Fruit fly (Drosophila melanogaster): ENCODE data around the gene Rnmt.

The Rnmt gene

dm6 chr2L:15026582-15026981 lies 16.8 kb downstream of the Rnmt start, which contains the start of gene CG33310:
Gene CG33310 (plus strand): TSS chr2L:15026882.
- TF ChIP-seq CG8478 (optimal IDR thresholded peaks at IDR 0.05) (no peak), CTCF (optimal IDR thresholded peaks at IDR 0.05) (no peak)

DNA sequence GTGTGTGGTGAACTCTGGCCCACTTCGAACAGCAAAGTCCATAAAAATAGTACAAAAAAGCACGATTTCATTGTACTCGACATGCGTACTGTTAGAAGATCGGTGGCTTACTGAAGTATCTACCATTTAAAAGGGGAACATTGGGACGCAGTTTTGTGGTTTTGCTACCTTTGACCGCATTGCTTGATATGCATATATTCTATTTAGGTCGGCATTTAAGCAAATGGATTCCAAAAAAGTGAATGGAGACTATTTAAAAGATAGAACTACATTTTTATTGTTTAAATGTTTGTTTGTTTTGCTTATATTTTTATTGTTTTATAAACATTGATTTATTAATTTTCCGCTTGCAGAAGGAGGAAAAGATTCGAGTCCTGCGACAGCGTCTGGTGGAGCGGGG lies 21.9 kb downstream of the Rnmt start, which contains the start of gene CG31832:
Gene CG31832, minus strand, starts transcription at position 101 of the 400 bp plus-strand sequence.
- TF ChIP-seq CTCF (optimal IDR thresholded peaks at IDR 0.05) (no peak), CG8478 (optimal IDR thresholded peaks at IDR 0.05) (no peak)

DNA sequence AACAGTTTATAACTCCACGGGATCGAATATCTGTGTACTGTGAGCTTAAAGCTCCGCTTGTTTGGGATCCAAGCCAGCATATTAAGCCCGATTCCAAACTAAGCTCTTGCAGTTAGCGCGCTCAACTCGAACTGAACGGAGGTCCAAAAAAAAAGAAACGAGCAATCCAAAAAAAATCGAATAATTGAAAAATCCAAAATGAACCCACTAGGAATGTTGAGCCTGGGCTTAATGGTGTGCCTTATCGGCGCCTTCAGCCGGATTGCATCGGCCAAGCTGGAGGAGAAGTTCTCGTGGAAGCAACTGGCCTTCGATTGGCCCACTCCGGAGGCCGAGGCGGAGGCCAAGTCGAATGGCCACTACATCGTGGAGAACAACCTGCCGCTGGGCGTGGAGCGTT lies 25.6 kb downstream of the Rnmt start, which contains the start of gene yellow-c:
Gene yellow-c, plus strand, starts transcription at position 29 of the 400 bp plus-strand sequence.
- no peak for TF ChIP-seq CG8478 (optimal IDR thresholded peaks at IDR 0.05)
- no peak for TF ChIP-seq CTCF (optimal IDR thresholded peaks at IDR 0.05)

dm6 chr2L:15038339-15039308 lies 28.9 kb downstream of the Rnmt start, which contains the start of gene CIAPIN1:
Gene CIAPIN1 (minus strand): TSS chr2L:15038861.
- TF ChIP-seq CG8478 (optimal IDR thresholded peaks at IDR 0.05): no peak
- TF ChIP-seq CTCF (optimal IDR thresholded peaks at IDR 0.05): no peak

DNA sequence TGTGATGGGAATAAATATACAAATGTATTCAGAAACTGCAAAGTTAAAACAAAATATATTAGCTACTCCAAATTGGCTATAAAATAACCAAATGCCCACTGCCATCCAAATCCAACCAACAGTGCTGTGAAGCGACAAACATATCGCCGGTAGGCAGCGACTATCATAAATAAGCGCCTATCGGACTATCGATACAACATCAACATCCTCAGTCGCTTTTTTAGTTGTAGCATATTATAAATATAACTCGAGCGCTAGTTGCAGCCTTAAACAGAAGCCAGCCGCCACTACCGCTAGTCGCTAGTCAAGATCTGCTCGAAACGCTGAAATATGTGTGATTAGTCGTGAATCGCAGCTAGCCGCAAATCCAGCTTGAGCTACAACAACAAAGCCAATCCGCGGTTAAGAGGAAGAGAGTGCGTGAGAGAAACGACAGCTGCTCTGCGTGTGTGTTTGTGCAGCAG lies 29.6 kb downstream of the Rnmt start:
- no peak for TF ChIP-seq CG8478 (optimal IDR thresholded peaks at IDR 0.05)
- peak in 1 of 2 experiments; percentile 18 for TF ChIP-seq CTCF (optimal IDR thresholded peaks at IDR 0.05)

- TF ChIP-seq CG8478 (optimal IDR thresholded peaks at IDR 0.05) (no peak), CTCF (optimal IDR thresholded peaks at IDR 0.05) (no peak)
Measured at dm6 chr2L:15043718-15044117, 34.0 kb downstream of the Rnmt start.

dm6 chr2L:15052805-15053388 lies 43.2 kb downstream of the Rnmt start:
- TF ChIP-seq CTCF (optimal IDR thresholded peaks at IDR 0.05): no peak
- no peak for TF ChIP-seq CG8478 (optimal IDR thresholded peaks at IDR 0.05)

DNA sequence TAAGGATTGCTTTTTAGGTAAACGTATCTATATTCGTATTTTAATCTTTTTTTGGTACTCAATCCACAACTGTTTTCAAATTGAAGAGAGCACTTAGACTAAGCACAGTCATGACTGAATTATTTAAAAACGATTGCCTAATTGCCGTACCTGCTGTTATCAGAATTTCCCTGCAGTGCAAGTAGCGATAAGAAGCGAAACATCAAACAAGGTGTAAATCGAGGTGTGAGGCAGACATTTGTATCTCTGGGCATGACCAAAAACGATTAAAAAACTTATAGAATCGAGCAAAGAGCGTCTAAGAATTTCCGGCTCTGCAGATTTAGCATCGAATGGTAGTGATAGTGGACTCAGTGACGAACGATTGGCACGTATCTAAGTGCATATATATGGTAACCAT lies 45.4 kb downstream of the Rnmt start:
- no peak for TF ChIP-seq CTCF (optimal IDR thresholded peaks at IDR 0.05)
- TF ChIP-seq CG8478 (optimal IDR thresholded peaks at IDR 0.05): no peak

- TF ChIP-seq CG8478 (optimal IDR thresholded peaks at IDR 0.05) (no peak), CTCF (optimal IDR thresholded peaks at IDR 0.05) (no peak)
Measured at dm6 chr2L:15056359-15057220, 46.9 kb downstream of the Rnmt start.

- TF ChIP-seq CTCF (optimal IDR thresholded peaks at IDR 0.05): peak; percentile 14 to 24
- TF ChIP-seq CG8478 (optimal IDR thresholded peaks at IDR 0.05): no peak
Measured at dm6 chr2L:15057225-15058117, 47.7 kb downstream of the Rnmt start, which contains the start of gene ck. Gene ck (minus strand): TSS chr2L:15057862.

DNA sequence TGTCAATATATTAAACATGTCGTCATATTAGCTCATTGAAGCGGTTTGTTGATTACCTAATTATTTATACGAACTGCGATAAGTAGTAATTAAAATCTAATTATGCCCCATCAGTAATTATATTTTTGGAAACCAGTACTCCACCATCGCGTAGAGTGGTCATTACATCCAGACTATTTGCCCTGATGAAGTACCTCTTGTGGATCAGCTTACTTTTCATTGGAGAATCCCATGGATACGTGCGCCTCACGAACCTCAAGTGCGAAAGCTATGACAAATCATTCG lies 48.3 kb downstream of the Rnmt start, which contains the start of gene CG33679:
Gene CG33679, plus strand, starts transcription at position 186 of the 285 bp plus-strand sequence.
- TF ChIP-seq CTCF (optimal IDR thresholded peaks at IDR 0.05): no peak
- TF ChIP-seq CG8478 (optimal IDR thresholded peaks at IDR 0.05): no peak

DNA sequence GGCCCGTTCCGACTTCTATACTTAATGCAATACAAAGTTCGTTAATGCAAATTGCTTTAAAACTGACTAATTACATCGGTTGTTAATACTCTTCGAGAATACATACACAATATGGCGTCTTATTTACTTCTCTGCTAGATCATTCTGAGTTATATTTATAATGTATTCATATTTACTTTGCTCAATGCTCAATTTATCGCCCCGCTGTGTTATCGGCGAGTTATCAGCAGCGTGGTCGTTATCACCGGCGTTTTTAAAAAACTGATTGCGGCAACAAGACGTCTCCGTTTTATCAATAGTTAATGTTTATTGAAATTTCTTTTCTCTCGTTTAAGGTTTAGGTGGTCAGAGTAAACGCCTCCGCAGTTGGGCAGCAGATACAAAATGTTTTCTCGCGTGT lies 49.3 kb downstream of the Rnmt start:
- TF ChIP-seq CTCF (optimal IDR thresholded peaks at IDR 0.05) (no peak), CG8478 (optimal IDR thresholded peaks at IDR 0.05) (no peak)

dm6 chr2L:15060580-15061005 lies 50.9 kb downstream of the Rnmt start, which contains the start of gene TfIIS:
Gene TfIIS (minus strand): TSS chr2L:15060757.
- TF ChIP-seq CTCF (optimal IDR thresholded peaks at IDR 0.05): peak; percentile 83 to 84
- no peak for TF ChIP-seq CG8478 (optimal IDR thresholded peaks at IDR 0.05)

Measured in S2 (cell line).